Worm (Caenorhabditis elegans): ENCODE measurements around the gene lbp-1.

- TF ChIP-seq nhr-11 (tag; optimal IDR thresholded peaks at IDR 0.05) (no peak), nhr-76 (tag; optimal IDR thresholded peaks at IDR 0.05) (no peak), R02D3.7 (tag; optimal IDR thresholded peaks at IDR 0.05) (no peak), nhr-77 (tag; optimal IDR thresholded peaks at IDR 0.05) (no peak), ama-1 (optimal IDR thresholded peaks at IDR 0.05) (no peak), lin-39 (tag; optimal IDR thresholded peaks at IDR 0.05) (no peak), ceh-62 (tag; optimal IDR thresholded peaks at IDR 0.05) (no peak), pha-4 (GFP tag; IDR thresholded peaks at IDR 0.05) (no peak), pha-4 (tag; optimal IDR thresholded peaks at IDR 0.05) (no peak), sdz-12 (GFP tag; optimal IDR thresholded peaks at IDR 0.05) (no peak)
These were observed 14.5 kb upstream of the lbp-1 start for ce11 chrX:3244402-3244801.
